Fruit fly (Drosophila melanogaster): ENCODE measurements around the gene CG17349.

CG17349 gene

dm6 chr2L:19398317-19399234 is 28.3 kb downstream of the CG17349 start, which contains the start of gene CG17544:
Gene CG17544 (minus strand): TSS chr2L:19398493.
- TF ChIP-seq CG9705 (GFP tag; optimal IDR thresholded peaks at IDR 0.05), result peak; percentile 50
- peak; percentile 88 for TF ChIP-seq psq (GFP tag; optimal IDR thresholded peaks at IDR 0.05)
- peak; percentile 10 for TF ChIP-seq brk (GFP tag; optimal IDR thresholded peaks at IDR 0.05)
- no peak for TF ChIP-seq pan (optimal IDR thresholded peaks at IDR 0.05)
- TF ChIP-seq sage (GFP tag; optimal IDR thresholded peaks at IDR 0.05), result no peak
- TF ChIP-seq foxo (GFP tag; optimal IDR thresholded peaks at IDR 0.05), result peak in 1 of 2 experiments; percentile 83
- peak; percentile 65 for TF ChIP-seq rgr (GFP tag; optimal IDR thresholded peaks at IDR 0.05)
- TF ChIP-seq Mio (GFP tag; optimal IDR thresholded peaks at IDR 0.05), result no peak
- peak; percentile 1 for TF ChIP-seq jim (GFP tag; optimal IDR thresholded peaks at IDR 0.05)
- TF ChIP-seq Hr83 (GFP tag; optimal IDR thresholded peaks at IDR 0.05; ENCODE audit: poor library complexity, severe bottlenecking), result peak; percentile 60
- peak; percentile 24 for TF ChIP-seq sv (GFP tag; optimal IDR thresholded peaks at IDR 0.05)
- peak; percentile 39 for TF ChIP-seq ey (GFP tag; optimal IDR thresholded peaks at IDR 0.05)
- peak; percentile 88 for TF ChIP-seq Sp1 (GFP tag; optimal IDR thresholded peaks at IDR 0.05)
- TF ChIP-seq Hr78 (GFP tag; optimal IDR thresholded peaks at IDR 0.05), result no peak
- TF ChIP-seq OdsH (GFP tag; optimal IDR thresholded peaks at IDR 0.05), result peak; percentile 69
- no peak for TF ChIP-seq CG32264 (GFP tag; optimal IDR thresholded peaks at IDR 0.05)
- TF ChIP-seq fru (GFP tag; optimal IDR thresholded peaks at IDR 0.05), result peak; percentile 59
- TF ChIP-seq Jra (GFP tag; optimal IDR thresholded peaks at IDR 0.05), result no peak
- no peak for TF ChIP-seq lola (GFP tag; optimal IDR thresholded peaks at IDR 0.05)
- no peak for TF ChIP-seq dsf (GFP tag; optimal IDR thresholded peaks at IDR 0.05; ENCODE audit: borderline replicate concordance)
- peak; percentile 27 for TF ChIP-seq Vsx2 (GFP tag; optimal IDR thresholded peaks at IDR 0.05; ENCODE audit: partially characterized antibody)
- TF ChIP-seq Hnf4 (GFP tag; optimal IDR thresholded peaks at IDR 0.05), result peak; percentile 23
- peak; percentile 73 for TF ChIP-seq dmrt93B (GFP tag; optimal IDR thresholded peaks at IDR 0.05)
- TF ChIP-seq usp (GFP tag; optimal IDR thresholded peaks at IDR 0.05), result no peak
- TF ChIP-seq Rel (GFP tag; optimal IDR thresholded peaks at IDR 0.05), result no peak
- peak; percentile 27 for TF ChIP-seq Rel (tag; optimal IDR thresholded peaks at IDR 0.05)
- TF ChIP-seq h (GFP tag; optimal IDR thresholded peaks at IDR 0.05), result peak; percentile 44
- no peak for TF ChIP-seq CrebA (GFP tag; optimal IDR thresholded peaks at IDR 0.05; ENCODE audit: borderline replicate concordance)
- TF ChIP-seq dl (GFP tag; optimal IDR thresholded peaks at IDR 0.05; ENCODE audit: insufficient read depth in 1 of 2, partially characterized antibody in 2 of 2), result peak in 1 of 2 experiments; percentile 63
- no peak for TF ChIP-seq Myc (optimal IDR thresholded peaks at IDR 0.05)
- TF ChIP-seq woc (GFP tag; optimal IDR thresholded peaks at IDR 0.05), result peak; percentile 81
- TF ChIP-seq HLH106 (tag; optimal IDR thresholded peaks at IDR 0.05), result peak; percentile 85
- peak; percentile 64 for TF ChIP-seq Dif (GFP tag; optimal IDR thresholded peaks at IDR 0.05; ENCODE audit: partially characterized antibody)
- peak; percentile 22 for TF ChIP-seq br (GFP tag; optimal IDR thresholded peaks at IDR 0.05)
- TF ChIP-seq GATAd (GFP tag; optimal IDR thresholded peaks at IDR 0.05), result no peak
- TF ChIP-seq Abd-B (GFP tag; optimal IDR thresholded peaks at IDR 0.05), result no peak
- no peak for TF ChIP-seq Dfd (GFP tag; optimal IDR thresholded peaks at IDR 0.05)

dm6 chr2L:19401914-19402313 is 31.7 kb downstream of the CG17349 start:
- TF ChIP-seq Jra (GFP tag; optimal IDR thresholded peaks at IDR 0.05), result no peak
- peak; percentile 33 for TF ChIP-seq h (GFP tag; optimal IDR thresholded peaks at IDR 0.05)
- peak; percentile 33 for TF ChIP-seq rgr (GFP tag; optimal IDR thresholded peaks at IDR 0.05)

dm6 chr2L:19402667-19403066 is 32.4 kb downstream of the CG17349 start:
- TF ChIP-seq dmrt93B (GFP tag; optimal IDR thresholded peaks at IDR 0.05), result no peak
- no peak for TF ChIP-seq CrebA (GFP tag; optimal IDR thresholded peaks at IDR 0.05; ENCODE audit: borderline replicate concordance)
- TF ChIP-seq dl (GFP tag; optimal IDR thresholded peaks at IDR 0.05; ENCODE audit: insufficient read depth in 1 of 2, partially characterized antibody in 2 of 2), result no peak
- TF ChIP-seq lola (GFP tag; optimal IDR thresholded peaks at IDR 0.05), result no peak
- TF ChIP-seq N (GFP tag; optimal IDR thresholded peaks at IDR 0.05), result no peak
- TF ChIP-seq Mio (GFP tag; optimal IDR thresholded peaks at IDR 0.05), result no peak
- TF ChIP-seq Myc (optimal IDR thresholded peaks at IDR 0.05), result no peak
- TF ChIP-seq Hr78 (GFP tag; optimal IDR thresholded peaks at IDR 0.05), result no peak
- TF ChIP-seq sv (GFP tag; optimal IDR thresholded peaks at IDR 0.05), result no peak
- TF ChIP-seq brk (GFP tag; optimal IDR thresholded peaks at IDR 0.05), result no peak
- no peak for TF ChIP-seq rgr (GFP tag; optimal IDR thresholded peaks at IDR 0.05)
- no peak for TF ChIP-seq GATAd (GFP tag; optimal IDR thresholded peaks at IDR 0.05)
- no peak for TF ChIP-seq h (GFP tag; optimal IDR thresholded peaks at IDR 0.05)
- TF ChIP-seq Hr83 (GFP tag; optimal IDR thresholded peaks at IDR 0.05; ENCODE audit: poor library complexity, severe bottlenecking), result no peak
- no peak for TF ChIP-seq HLH106 (tag; optimal IDR thresholded peaks at IDR 0.05)
- no peak for TF ChIP-seq Sp1 (GFP tag; optimal IDR thresholded peaks at IDR 0.05)
